Fruit fly (Drosophila melanogaster) whole organism, embryonic: ENCODE data around the gene ND-18.

Source experiments
- Aef1 ChIP-seq: fragments of 200-800 bp; sonication (Bioruptor generic); IDR thresholded peaks from 3 replicates; pipeline ENCODE4 v1.3.6; 2022; ENCODE audit warnings: missing biosample characterization, missing genetic modification characterization
- Atf3 ChIP-seq: fragments of 200-800 bp; sonication (Bioruptor generic); optimal IDR thresholded peaks from 3 replicates; lab custom pipeline; 2016; ENCODE audit warnings: missing biosample characterization, missing genetic modification characterization
- CG13123 ChIP-seq: fragments of 200-800 bp; sonication (Bioruptor generic); optimal IDR thresholded peaks from 2 replicates; lab custom pipeline; 2016; ENCODE audit warnings: missing biosample characterization, missing genetic modification characterization
- CG3847 ChIP-seq: fragments of 200-800 bp; sonication (Bioruptor generic); IDR thresholded peaks from 2 replicates; pipeline ENCODE4 v1.3.6; 2022; ENCODE audit warnings: missing biosample characterization, missing genetic modification characterization
- CG4404 ChIP-seq: fragments of 200-800 bp; sonication (Bioruptor generic); IDR thresholded peaks from 2 replicates; pipeline ENCODE4 v1.3.6; 2022; ENCODE audit warnings: missing biosample characterization, missing genetic modification characterization
- CG6689 ChIP-seq: fragments of 200-800 bp; sonication (Bioruptor generic); IDR thresholded peaks from 2 replicates; pipeline ENCODE4 v1.3.6; 2022; ENCODE audit warnings: missing biosample characterization, missing genetic modification characterization
- CG8089 ChIP-seq: fragments of 200-800 bp; sonication (Bioruptor generic); optimal IDR thresholded peaks from 3 replicates; lab custom pipeline; 2016; ENCODE audit warnings: missing biosample characterization, missing genetic modification characterization
- Pdp1 ChIP-seq, 2 experiments: fragments of 200-800 bp; sonication (Bioruptor generic); optimal IDR thresholded peaks; 3 replicates each; lab custom pipeline; 2016; ENCODE audit warnings: missing biosample characterization in 2 of 2, missing genetic modification characterization in 2 of 2, mild to moderate bottlenecking in 1 of 2, moderate library complexity in 1 of 2
- Scr ChIP-seq: fragments of 200-800 bp; sonication (Bioruptor generic); IDR thresholded peaks from 2 replicates; pipeline ENCODE4 v1.3.6; 2022; ENCODE audit warnings: missing biosample characterization, missing genetic modification characterization; ENCODE audit not compliant: partially characterized antibody
- bowl ChIP-seq: fragments of 200-800 bp; sonication (Bioruptor generic); IDR thresholded peaks from 2 replicates; pipeline ENCODE4 v1.3.6; 2022; ENCODE audit warnings: missing biosample characterization, missing genetic modification characterization
- croc ChIP-seq: fragments of 200-800 bp; sonication (Bioruptor generic); conservative IDR thresholded peaks from 3 replicates; pipeline ENCODE4 v1.3.6; 2022; ENCODE audit warnings: missing biosample characterization, missing genetic modification characterization
- gsb-n ChIP-seq: fragments of 200-800 bp; sonication (Bioruptor generic); optimal IDR thresholded peaks from 3 replicates; lab custom pipeline; 2018; ENCODE audit warnings: missing biosample characterization, mild to moderate bottlenecking, missing genetic modification characterization
- pan ChIP-seq, 4 experiments: fragments of >200 bp in 3 of 4; fragments of 200-800 bp in 1 of 4; sonication (Bioruptor generic) in 1 of 4; optimal IDR thresholded peaks in 3 of 4; IDR thresholded peaks in 1 of 4; 2 replicates each; pipeline versions ENCODE4 v1.3.6 to Lab custom; 2017 to 2022; ENCODE audit warnings: missing biosample characterization in 2 of 4, missing genetic modification characterization in 2 of 4, mixed read lengths in 1 of 4
- unpg ChIP-seq: fragments of 200-800 bp; sonication (Bioruptor generic); optimal IDR thresholded peaks from 3 replicates; lab custom pipeline; 2018; ENCODE audit warnings: missing biosample characterization, mild to moderate bottlenecking, missing genetic modification characterization, moderate library complexity

- TF ChIP-seq CG3847 (GFP tag; lab: Robert Waterston, UW) (no peak), Scr (GFP tag; lab: Robert Waterston, UW) (0 out of 2 replicates have a peak, but pooled peaks have one; percentile 19), CG4404 (GFP tag; lab: Robert Waterston, UW) (no peak), pan (optimal IDR thresholded peaks at IDR 0.05; lab: Kevin White, UChicago) (no peak), pan (GFP tag; optimal IDR thresholded peaks at IDR 0.05 in 1 of 2, IDR thresholded peaks at IDR 0.05 in 1 of 2) (no peak), gsb-n (tag; lab: Kevin White, UChicago) (no peak), croc (GFP tag; lab: Robert Waterston, UW) (no peak), Pdp1 (GFP tag; optimal IDR thresholded peaks at IDR 0.05; lab: Kevin White, UChicago) (peak in 1 of 2 experiments; percentile 95), Aef1 (GFP tag; lab: Robert Waterston, UW) (no peak), Atf3 (no peak), CG13123 (GFP tag; lab: Kevin White, UChicago) (no peak), bowl (no peak), CG8089 (no peak), CG6689 (GFP tag; lab: Robert Waterston, UW) (no peak), unpg (GFP tag; lab: Kevin White, UChicago) (no peak)
Observed at dm6 chrX:19491984-19492584, at the start of gene ND-18, which contains the start of gene pcm.
